Worm (Caenorhabditis elegans) whole organism, midembryonic: Measurements from ENCODE around the gene ocr-2.

Source experiments
- T22C8.4 ChIP-seq: fragments of 200-800 bp; sonication (Bioruptor generic); IDR thresholded peaks from 2 replicates; pipeline ENCODE4 v1.3.6; 2022; ENCODE audit warnings: missing genetic modification characterization, missing compliant biosample characterization
- cog-1 ChIP-seq: sonication (generic microtip); optimal IDR thresholded peaks from 2 replicates; lab custom pipeline; 2016; ENCODE audit warnings: missing genetic modification characterization, missing compliant biosample characterization
- flt-1 ChIP-seq: fragments of 200-800 bp; sonication (Bioruptor generic); IDR thresholded peaks from 2 replicates; pipeline ENCODE4 v1.3.6; 2022; ENCODE audit warnings: missing genetic modification characterization, missing compliant biosample characterization
- klf-2 ChIP-seq: fragments of 200-800 bp; sonication (Bioruptor generic); conservative IDR thresholded peaks from 2 replicates; pipeline ENCODE4 v1.3.6; 2022; ENCODE audit warnings: missing genetic modification reagents, missing genetic modification characterization, missing compliant biosample characterization
- med-1 ChIP-seq: sonication (generic microtip); optimal IDR thresholded peaks from 2 replicates; lab custom pipeline; 2017; ENCODE audit warnings: missing genetic modification characterization, mild to moderate bottlenecking, missing compliant biosample characterization, antibody characterized with exemption, missing genetic modification reagents; ENCODE audit not compliant: insufficient read depth
- ref-1 ChIP-seq: fragments of 200-800 bp; sonication (Bioruptor generic); conservative IDR thresholded peaks from 2 replicates; pipeline ENCODE4 v1.3.6; 2022; ENCODE audit warnings: missing genetic modification reagents, missing genetic modification characterization, missing compliant biosample characterization
- tab-1 ChIP-seq: fragments of 200-800 bp; sonication (Bioruptor generic); IDR thresholded peaks from 2 replicates; pipeline ENCODE4 v1.3.6; 2022; ENCODE audit warnings: missing genetic modification characterization, missing compliant biosample characterization
- ztf-23 ChIP-seq: fragments of 200-800 bp; sonication (Bioruptor generic); IDR thresholded peaks from 2 replicates; pipeline ENCODE4 v1.3.6; 2022; ENCODE audit warnings: missing genetic modification reagents, missing genetic modification characterization, missing compliant biosample characterization
- ztf-29 ChIP-seq: fragments of 200-800 bp; sonication (Bioruptor generic); IDR thresholded peaks from 2 replicates; pipeline ENCODE4 v1.3.6; 2022; ENCODE audit warnings: missing genetic modification reagents, missing genetic modification characterization, missing compliant biosample characterization

ocr-2 gene

DNA sequence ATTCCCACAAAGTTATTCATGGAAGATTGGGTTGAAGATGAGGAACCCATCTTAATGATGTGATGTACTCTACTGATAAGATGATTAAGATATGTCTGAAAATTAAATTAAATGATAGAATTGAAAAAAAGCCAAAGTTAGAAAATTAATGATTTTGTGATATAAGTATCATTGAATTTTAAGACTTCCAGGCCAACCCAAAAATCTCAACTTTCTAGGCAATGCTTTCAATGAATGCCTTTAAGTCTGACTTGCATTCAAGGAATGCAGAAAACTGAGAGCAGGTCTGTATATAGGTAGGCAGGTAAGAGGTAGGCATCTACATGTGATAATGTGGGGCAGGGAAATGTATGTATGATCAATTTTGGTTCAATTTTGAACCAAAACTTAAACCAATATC lies at the start of gene ocr-2:
Gene ocr-2 (minus strand): TSS at position 101 of the 400 bp plus-strand sequence.
- TF ChIP-seq cog-1 (tag; lab: Kevin White, UChicago), result no peak
- no peak for TF ChIP-seq T22C8.4 (GFP tag; lab: Robert Waterston, UW)
- no peak for TF ChIP-seq ztf-29
- TF ChIP-seq flt-1 (GFP tag; lab: Robert Waterston, UW), result no peak
- no peak for TF ChIP-seq med-1 (GFP tag; lab: Kevin White, UChicago)
- no peak for TF ChIP-seq tab-1 (GFP tag; lab: Robert Waterston, UW)
- no peak for TF ChIP-seq ztf-23 (GFP tag; lab: Robert Waterston, UW)
- TF ChIP-seq ref-1 (GFP tag; lab: Robert Waterston, UW), result no peak
- TF ChIP-seq klf-2, result no peak

DNA sequence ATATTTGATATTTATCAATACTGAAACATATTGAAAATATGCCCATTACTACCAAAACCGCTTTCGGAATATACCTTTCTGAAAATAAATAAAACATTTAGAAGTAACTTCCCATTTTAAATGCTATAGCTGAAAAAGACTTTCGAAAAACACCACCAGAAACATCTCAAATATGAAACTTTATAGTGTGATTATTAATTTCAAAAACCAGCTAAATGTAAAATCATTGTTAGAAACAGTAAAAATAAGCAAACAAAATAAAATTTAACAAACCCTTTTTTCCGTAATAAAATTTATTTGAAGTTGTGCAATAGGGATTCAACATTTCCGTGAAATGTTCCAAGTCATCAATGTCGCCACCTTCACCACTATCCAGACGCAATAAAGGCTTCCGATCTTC lies 48.1 kb upstream of the ocr-2 start, which contains the start of the genes K07H8.5 and K07H8.8:
Gene K07H8.5 (plus strand): TSS at position 301 of the 400 bp plus-strand sequence.
Gene K07H8.8 (minus strand): TSS at position 389 of the 400 bp plus-strand sequence.
- TF ChIP-seq ztf-29, result no peak
- TF ChIP-seq cog-1 (tag; lab: Kevin White, UChicago), result no peak
- no peak for TF ChIP-seq tab-1 (GFP tag; lab: Robert Waterston, UW)
- no peak for TF ChIP-seq med-1 (GFP tag; lab: Kevin White, UChicago)

ce11 chrIV:8266024-8266949 lies 46.4 kb upstream of the ocr-2 start:
- TF ChIP-seq T22C8.4 (GFP tag; lab: Robert Waterston, UW) (no peak), ztf-29 (no peak), ztf-23 (GFP tag; lab: Robert Waterston, UW) (no peak), klf-2 (no peak), cog-1 (tag; lab: Kevin White, UChicago) (no peak), flt-1 (GFP tag; lab: Robert Waterston, UW) (no peak), ref-1 (GFP tag; lab: Robert Waterston, UW) (no peak), med-1 (GFP tag; lab: Kevin White, UChicago) (no peak), tab-1 (GFP tag; lab: Robert Waterston, UW) (no peak)

ce11 chrIV:8262671-8263070 lies 42.8 kb upstream of the ocr-2 start:
- TF ChIP-seq flt-1 (GFP tag; lab: Robert Waterston, UW) (no peak), klf-2 (no peak), cog-1 (tag; lab: Kevin White, UChicago) (no peak), ztf-23 (GFP tag; lab: Robert Waterston, UW) (no peak), ref-1 (GFP tag; lab: Robert Waterston, UW) (no peak), med-1 (GFP tag; lab: Kevin White, UChicago) (no peak), ztf-29 (no peak), T22C8.4 (GFP tag; lab: Robert Waterston, UW) (no peak), tab-1 (GFP tag; lab: Robert Waterston, UW) (no peak)

ce11 chrIV:8260848-8261638 lies 41.2 kb upstream of the ocr-2 start, which contains the start of gene vit-6:
vit-6 (plus strand) TSS chrIV:8261157.
- TF ChIP-seq ztf-23 (GFP tag; lab: Robert Waterston, UW) (no peak), cog-1 (tag; lab: Kevin White, UChicago) (no peak), med-1 (GFP tag; lab: Kevin White, UChicago) (no peak), ref-1 (GFP tag; lab: Robert Waterston, UW) (no peak)

- no peak for TF ChIP-seq cog-1 (tag; lab: Kevin White, UChicago)
- no peak for TF ChIP-seq ztf-29
- TF ChIP-seq med-1 (GFP tag; lab: Kevin White, UChicago), result no peak
- no peak for TF ChIP-seq ref-1 (GFP tag; lab: Robert Waterston, UW)
- no peak for TF ChIP-seq flt-1 (GFP tag; lab: Robert Waterston, UW)
- no peak for TF ChIP-seq klf-2
- TF ChIP-seq T22C8.4 (GFP tag; lab: Robert Waterston, UW), result no peak
- TF ChIP-seq ztf-23 (GFP tag; lab: Robert Waterston, UW), result no peak
- no peak for TF ChIP-seq tab-1 (GFP tag; lab: Robert Waterston, UW)
These were observed 40.0 kb upstream of the ocr-2 start, which contains the start of gene K07H8.7 for ce11 chrIV:8259904-8260303. K07H8.7 (minus strand) TSS chrIV:8260004.

DNA sequence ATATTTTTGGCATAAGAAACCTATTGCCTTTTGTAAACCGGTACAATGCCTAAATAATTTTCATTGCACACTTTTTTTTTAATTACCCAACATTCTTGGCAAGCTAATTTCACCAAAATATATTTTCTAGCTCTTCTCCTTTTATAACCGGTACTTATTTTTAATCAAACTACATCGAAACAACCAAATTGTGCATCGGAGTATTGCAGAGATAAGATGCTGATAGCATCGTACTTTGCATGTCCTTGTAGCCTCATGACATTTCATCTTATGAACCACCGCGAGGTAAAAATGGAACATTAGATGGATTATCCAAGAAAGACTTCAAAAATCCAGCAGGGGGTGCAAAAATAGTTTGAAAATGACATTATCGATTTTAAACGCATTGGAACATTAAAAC lies 35.3 kb upstream of the ocr-2 start:
- TF ChIP-seq ztf-23 (GFP tag; lab: Robert Waterston, UW) (no peak), ztf-29 (no peak), ref-1 (GFP tag; lab: Robert Waterston, UW) (no peak), tab-1 (GFP tag; lab: Robert Waterston, UW) (no peak), flt-1 (GFP tag; lab: Robert Waterston, UW) (no peak), med-1 (GFP tag; lab: Kevin White, UChicago) (no peak), T22C8.4 (GFP tag; lab: Robert Waterston, UW) (no peak), klf-2 (no peak), cog-1 (tag; lab: Kevin White, UChicago) (no peak)

DNA sequence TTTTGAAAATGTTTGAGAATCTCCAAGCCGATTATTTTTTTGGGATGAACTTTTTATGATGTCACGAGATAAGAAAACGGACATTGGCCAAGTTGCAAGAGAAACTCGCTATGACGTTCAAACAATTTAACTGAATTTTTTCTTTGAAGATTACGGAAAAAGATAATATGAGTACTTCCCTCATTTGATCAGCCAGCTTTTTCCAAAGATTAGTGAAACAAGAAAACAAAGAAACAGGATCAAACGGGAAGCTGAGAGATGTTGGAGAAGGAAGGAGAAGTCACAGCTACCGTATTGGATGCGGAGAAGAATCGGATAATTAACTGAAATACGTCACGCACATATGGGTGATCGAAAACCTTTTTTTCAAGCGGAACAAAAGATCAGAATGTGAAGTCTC lies 34.3 kb upstream of the ocr-2 start:
- TF ChIP-seq flt-1 (GFP tag; lab: Robert Waterston, UW) (no peak), med-1 (GFP tag; lab: Kevin White, UChicago) (no peak), ztf-29 (no peak), T22C8.4 (GFP tag; lab: Robert Waterston, UW) (no peak), ref-1 (GFP tag; lab: Robert Waterston, UW) (no peak), klf-2 (no peak), cog-1 (tag; lab: Kevin White, UChicago) (no peak), tab-1 (GFP tag; lab: Robert Waterston, UW) (no peak), ztf-23 (GFP tag; lab: Robert Waterston, UW) (no peak)
